Worm (Caenorhabditis elegans): ENCODE data around the gene srh-169.

- TF ChIP-seq ama-1 (optimal IDR thresholded peaks at IDR 0.05) (no peak), hnd-1 (tag; optimal IDR thresholded peaks at IDR 0.05) (no peak), sea-1 (GFP tag; conservative IDR thresholded peaks at IDR 0.05) (no peak), scrt-1 (GFP tag; IDR thresholded peaks at IDR 0.05) (no peak), pes-1 (GFP tag; IDR thresholded peaks at IDR 0.05) (no peak), hmg-4 (GFP tag; optimal IDR thresholded peaks at IDR 0.05) (no peak), tbx-11 (GFP tag; IDR thresholded peaks at IDR 0.05) (no peak), flt-1 (GFP tag; IDR thresholded peaks at IDR 0.05) (no peak), F13C5.2 (tag; optimal IDR thresholded peaks at IDR 0.05) (no peak), B0310.2 (tag; optimal IDR thresholded peaks at IDR 0.05) (no peak), aly-1 (tag; optimal IDR thresholded peaks at IDR 0.05) (no peak), tbx-37 (GFP tag; conservative IDR thresholded peaks at IDR 0.05) (no peak), ceh-36 (tag; optimal IDR thresholded peaks at IDR 0.05) (no peak)
These were observed 11.8 kb upstream of the srh-169 start, which contains the start of gene C49G7.13 for ce11 chrV:4035811-4036210.
